Fruit fly (Drosophila melanogaster) whole organism, embryonic: ENCODE data around the gene CG12992.

Experiments used
- Aef1 ChIP-seq: fragments of 200-800 bp; sonication (Bioruptor generic); IDR thresholded peaks from 3 replicates; pipeline ENCODE4 v1.3.6; 2022; ENCODE audit warnings: missing biosample characterization, missing genetic modification characterization
- Blimp-1 ChIP-seq: fragments of 200-800 bp; sonication (Bioruptor generic); optimal IDR thresholded peaks from 3 replicates; lab custom pipeline; 2018; ENCODE audit warnings: missing biosample characterization, missing genetic modification characterization, mild to moderate bottlenecking, moderate library complexity, missing genetic modification reagents
- CG11696 ChIP-seq: fragments of 200-800 bp; sonication (Bioruptor generic); IDR thresholded peaks from 2 replicates; pipeline ENCODE4 v1.3.6; 2022; ENCODE audit warnings: missing biosample characterization, missing genetic modification characterization
- CG13296 ChIP-seq: fragments of 200-800 bp; sonication (Bioruptor generic); optimal IDR thresholded peaks from 3 replicates; lab custom pipeline; 2018; ENCODE audit warnings: missing biosample characterization, mild to moderate bottlenecking, missing genetic modification characterization
- CG14014 ChIP-seq: fragments of 200-800 bp; sonication (Bioruptor generic); IDR thresholded peaks from 2 replicates; pipeline ENCODE4 v1.3.6; 2022; ENCODE audit warnings: missing biosample characterization, missing genetic modification characterization
- CG1602 ChIP-seq: fragments of 200-800 bp; sonication (Bioruptor generic); optimal IDR thresholded peaks from 3 replicates; lab custom pipeline; 2016; ENCODE audit warnings: missing biosample characterization, missing genetic modification characterization
- CG1603 ChIP-seq: fragments of 200-800 bp; sonication (Bioruptor generic); optimal IDR thresholded peaks from 2 replicates; lab custom pipeline; 2019; ENCODE audit warnings: missing biosample characterization, mild to moderate bottlenecking, missing genetic modification characterization, moderate library complexity
- CG3281 ChIP-seq: fragments of 200-800 bp; sonication (Bioruptor generic); optimal IDR thresholded peaks from 3 replicates; lab custom pipeline; 2017; ENCODE audit warnings: missing biosample characterization, mild to moderate bottlenecking, missing genetic modification characterization
- CG42726 ChIP-seq: fragments of 200-800 bp; sonication (Bioruptor generic); IDR thresholded peaks from 2 replicates; pipeline ENCODE4 v1.3.6; 2022; ENCODE audit warnings: missing biosample characterization, missing genetic modification characterization; ENCODE audit not compliant: partially characterized antibody
- CG43689 ChIP-seq: fragments of 200-800 bp; sonication (Bioruptor generic); IDR thresholded peaks from 2 replicates; pipeline ENCODE4 v1.3.6; 2022; ENCODE audit warnings: missing biosample characterization, missing genetic modification characterization
- CG4424 ChIP-seq: fragments of 200-800 bp; sonication (Bioruptor generic); optimal IDR thresholded peaks from 3 replicates; lab custom pipeline; 2016; ENCODE audit warnings: missing biosample characterization, missing genetic modification characterization
- CG6791 ChIP-seq: fragments of 200-800 bp; sonication (Bioruptor generic); IDR thresholded peaks from 3 replicates; pipeline ENCODE4 v1.3.6; 2022; ENCODE audit warnings: missing biosample characterization, missing genetic modification characterization; ENCODE audit not compliant: partially characterized antibody
- CG7745 ChIP-seq: fragments of 200-800 bp; sonication (Bioruptor generic); optimal IDR thresholded peaks from 2 replicates; lab custom pipeline; 2018; ENCODE audit warnings: missing biosample characterization, mild to moderate bottlenecking, missing genetic modification characterization, moderate library complexity
- CG7928 ChIP-seq: fragments of 200-800 bp; sonication (Bioruptor generic); optimal IDR thresholded peaks from 2 replicates; lab custom pipeline; 2017; ENCODE audit warnings: missing biosample characterization, mild to moderate bottlenecking, missing genetic modification characterization
- CG8281 ChIP-seq: fragments of 200-800 bp; sonication (Bioruptor generic); optimal IDR thresholded peaks from 2 replicates; lab custom pipeline; 2018; ENCODE audit warnings: missing biosample characterization, mild to moderate bottlenecking, missing genetic modification characterization, moderate library complexity
- CHES-1-like ChIP-seq: fragments of 200-800 bp; sonication (Bioruptor generic); optimal IDR thresholded peaks from 2 replicates; lab custom pipeline; 2016; ENCODE audit warnings: missing biosample characterization, missing genetic modification characterization
- CrebB ChIP-seq: fragments of 200-800 bp; sonication (Bioruptor generic); optimal IDR thresholded peaks from 3 replicates; lab custom pipeline; 2018; ENCODE audit warnings: missing biosample characterization, mild to moderate bottlenecking, missing genetic modification characterization
- Dek ChIP-seq: fragments of 200-800 bp; sonication (Bioruptor generic); optimal IDR thresholded peaks from 3 replicates; lab custom pipeline; 2019; ENCODE audit warnings: missing biosample characterization, mild to moderate bottlenecking, missing genetic modification characterization, moderate library complexity
- Dref ChIP-seq: fragments of 200-800 bp; sonication (Bioruptor generic); IDR thresholded peaks from 2 replicates; pipeline ENCODE4 v1.3.6; 2022; ENCODE audit warnings: missing biosample characterization, missing genetic modification characterization
- ERR ChIP-seq: fragments of 200-800 bp; sonication (Bioruptor generic); optimal IDR thresholded peaks from 2 replicates; lab custom pipeline; 2016; ENCODE audit warnings: missing biosample characterization, missing genetic modification characterization
- Eip74EF ChIP-seq, 2 experiments: fragments of 200-800 bp in 1 of 2; fragments of >200 bp in 1 of 2; sonication (Bioruptor generic) in 1 of 2; optimal IDR thresholded peaks; 2 replicates each; lab custom pipeline; 2017 to 2019; ENCODE audit warnings: missing biosample characterization in 2 of 2, missing genetic modification characterization in 2 of 2, mild to moderate bottlenecking in 1 of 2, moderate library complexity in 1 of 2
- GATAe ChIP-seq: fragments of 200-800 bp; sonication (Bioruptor generic); conservative IDR thresholded peaks from 2 replicates; pipeline ENCODE4 v1.3.6; 2022; ENCODE audit warnings: missing biosample characterization, missing genetic modification characterization
- H2.0 ChIP-seq: fragments of 200-800 bp; sonication (Bioruptor generic); IDR thresholded peaks from 2 replicates; pipeline ENCODE4 v1.3.6; 2022; ENCODE audit warnings: missing biosample characterization, missing genetic modification characterization
- HHEX ChIP-seq: fragments of 200-800 bp; sonication (Bioruptor generic); optimal IDR thresholded peaks from 3 replicates; lab custom pipeline; 2017; ENCODE audit warnings: missing biosample characterization, mild to moderate bottlenecking, missing genetic modification characterization, missing genetic modification reagents
- Hr78 ChIP-seq, 2 experiments: fragments of 200-800 bp in 1 of 2; fragments of >200 bp in 1 of 2; sonication (Bioruptor generic) in 1 of 2; optimal IDR thresholded peaks; 2 replicates each; lab custom pipeline; 2017 to 2019; ENCODE audit warnings: missing biosample characterization in 2 of 2, missing genetic modification characterization in 2 of 2, mild to moderate bottlenecking in 1 of 2, moderate library complexity in 1 of 2
- Meics ChIP-seq: fragments of 200-800 bp; sonication (Bioruptor generic); optimal IDR thresholded peaks from 2 replicates; lab custom pipeline; 2017; ENCODE audit warnings: missing biosample characterization, mild to moderate bottlenecking, missing genetic modification characterization
- NC2α ChIP-seq: fragments of 200-800 bp; sonication (Bioruptor generic); optimal IDR thresholded peaks from 2 replicates; lab custom pipeline; 2016; ENCODE audit warnings: missing biosample characterization, missing genetic modification characterization
- NK7.1 ChIP-seq: fragments of 200-800 bp; sonication (Bioruptor generic); optimal IDR thresholded peaks from 3 replicates; lab custom pipeline; 2016; ENCODE audit warnings: missing biosample characterization, missing genetic modification characterization
- Neu2 ChIP-seq: fragments of 200-800 bp; sonication (Bioruptor generic); optimal IDR thresholded peaks from 3 replicates; lab custom pipeline; 2016; ENCODE audit warnings: missing biosample characterization, missing genetic modification characterization, borderline replicate concordance
- Nf-YC ChIP-seq: fragments of 200-800 bp; optimal IDR thresholded peaks from 3 replicates; lab custom pipeline; 2019; ENCODE audit warnings: missing biosample characterization, mild to moderate bottlenecking, missing genetic modification characterization, moderate library complexity
- Opbp ChIP-seq: fragments of 200-800 bp; sonication (Bioruptor generic); IDR thresholded peaks from 3 replicates; pipeline ENCODE4 v1.3.6; 2022; ENCODE audit warnings: missing biosample characterization, missing genetic modification characterization; ENCODE audit not compliant: partially characterized antibody
- Sry-β ChIP-seq: fragments of 200-800 bp; sonication (Bioruptor generic); optimal IDR thresholded peaks from 2 replicates; lab custom pipeline; 2018; ENCODE audit warnings: missing biosample characterization, mild to moderate bottlenecking, missing genetic modification characterization, moderate library complexity
- amos ChIP-seq: fragments of 200-800 bp; sonication (Bioruptor generic); IDR thresholded peaks from 2 replicates; pipeline ENCODE4 v1.3.6; 2022; ENCODE audit warnings: missing biosample characterization, missing genetic modification characterization; ENCODE audit not compliant: partially characterized antibody
- ap ChIP-seq: fragments of 200-800 bp; sonication (Bioruptor generic); IDR thresholded peaks from 2 replicates; pipeline ENCODE4 v1.3.6; 2022; ENCODE audit warnings: missing biosample characterization, missing genetic modification characterization
- az2 ChIP-seq: fragments of 200-800 bp; sonication (Bioruptor generic); optimal IDR thresholded peaks from 3 replicates; lab custom pipeline; 2016; ENCODE audit warnings: missing biosample characterization, missing genetic modification characterization
- cas ChIP-seq: fragments of 200-800 bp; sonication (Bioruptor generic); IDR thresholded peaks from 2 replicates; pipeline ENCODE4 v1.3.6; 2022; ENCODE audit warnings: missing biosample characterization, missing genetic modification characterization
- dpn ChIP-seq, 2 experiments: fragments of 200-800 bp; sonication (Bioruptor generic); optimal IDR thresholded peaks; 3 replicates each; lab custom pipeline; 2016; ENCODE audit warnings: missing biosample characterization in 2 of 2, missing genetic modification characterization in 2 of 2
- ftz-f1 ChIP-seq: fragments of 200-800 bp; sonication (Bioruptor generic); optimal IDR thresholded peaks from 2 replicates; lab custom pipeline; 2016; ENCODE audit warnings: missing biosample characterization, missing genetic modification characterization
- gem ChIP-seq: fragments of 200-800 bp; sonication (Bioruptor generic); optimal IDR thresholded peaks from 2 replicates; lab custom pipeline; 2019; ENCODE audit warnings: missing biosample characterization, mild to moderate bottlenecking, missing genetic modification characterization, moderate library complexity
- jigr1 ChIP-seq: fragments of 200-800 bp; sonication (Bioruptor generic); IDR thresholded peaks from 3 replicates; pipeline ENCODE4 v1.3.6; 2022; ENCODE audit warnings: missing biosample characterization, missing genetic modification characterization
- lbe ChIP-seq: fragments of 200-800 bp; sonication (Bioruptor generic); optimal IDR thresholded peaks from 2 replicates; lab custom pipeline; 2016; ENCODE audit warnings: missing biosample characterization, mild to moderate bottlenecking, missing genetic modification characterization
- oc ChIP-seq: fragments of 200-800 bp; sonication (Bioruptor generic); optimal IDR thresholded peaks from 2 replicates; lab custom pipeline; 2018; ENCODE audit warnings: missing biosample characterization, mild to moderate bottlenecking, missing genetic modification characterization, moderate library complexity
- sob ChIP-seq: fragments of 200-800 bp; sonication (Bioruptor generic); IDR thresholded peaks from 2 replicates; pipeline ENCODE4 v1.3.6; 2022; ENCODE audit warnings: missing biosample characterization, missing genetic modification characterization
- sr ChIP-seq: fragments of 200-800 bp; sonication (Bioruptor generic); IDR thresholded peaks from 3 replicates; pipeline ENCODE4 v1.3.6; 2022; ENCODE audit warnings: missing biosample characterization, missing genetic modification characterization
- sug ChIP-seq: fragments of 200-800 bp; optimal IDR thresholded peaks from 2 replicates; lab custom pipeline; 2019; ENCODE audit warnings: missing biosample characterization, mild to moderate bottlenecking, missing genetic modification characterization, moderate library complexity
- trh ChIP-seq: fragments of 200-800 bp; sonication (Bioruptor generic); optimal IDR thresholded peaks from 2 replicates; lab custom pipeline; 2016; ENCODE audit warnings: missing biosample characterization, missing genetic modification characterization
- ttk ChIP-seq: fragments of 200-800 bp; sonication (Bioruptor generic); IDR thresholded peaks from 2 replicates; pipeline ENCODE4 v2.1.2; 2022; ENCODE audit warnings: missing biosample characterization, missing genetic modification characterization

CG12992 gene

DNA sequence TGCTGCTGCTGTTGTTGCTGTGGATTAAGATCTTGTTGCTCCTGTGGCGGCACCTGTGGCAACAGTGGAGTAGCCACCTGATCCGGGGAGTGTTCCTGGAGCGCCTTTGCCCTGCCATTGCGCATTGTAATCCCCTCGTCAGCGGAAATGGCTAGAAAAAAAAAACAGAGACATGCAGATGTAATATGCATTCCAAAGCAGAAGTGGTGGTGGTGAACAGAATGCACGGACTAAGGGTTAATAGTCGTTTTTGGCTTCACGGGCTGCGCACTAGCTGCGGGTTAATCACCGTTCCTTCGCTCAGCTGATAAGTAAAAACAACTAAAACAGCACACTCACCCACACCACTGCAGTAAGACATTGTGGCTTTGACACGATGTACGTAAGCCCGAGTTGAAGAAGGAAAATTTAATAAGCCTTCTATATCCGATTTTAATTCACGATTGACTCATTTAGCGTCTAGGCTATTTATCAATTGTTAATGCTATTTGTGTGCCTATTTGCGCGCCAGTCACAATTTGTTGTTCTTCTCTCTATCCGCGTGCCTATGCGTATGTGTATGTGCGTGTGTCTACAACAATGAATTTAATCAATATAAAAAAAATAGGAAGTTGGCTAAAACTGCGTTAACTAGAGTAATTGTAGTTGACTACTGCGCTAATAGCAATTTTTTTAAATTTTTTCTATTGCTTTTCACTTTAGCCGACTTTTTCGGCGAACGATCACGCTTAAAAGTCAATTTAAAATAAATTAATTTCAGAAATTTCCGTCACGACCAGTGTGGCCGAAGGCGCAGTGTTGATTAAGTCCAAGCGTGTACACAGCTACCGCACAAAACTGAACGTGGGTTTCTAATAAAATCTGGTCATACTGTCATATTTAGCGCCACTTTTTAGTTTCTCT, 38.7 kb downstream of the CG12992 start, which contains the start of gene stas (continued):
- TF ChIP-seq H2.0 (no peak), Dek (no peak), CHES-1-like (GFP tag; lab: Kevin White, UChicago) (no peak), CG8281 (tag; lab: Kevin White, UChicago) (no peak), Aef1 (0 out of 3 replicates have a peak, but pooled peaks have one; percentile 17), sug (tag; lab: Kevin White, UChicago) (peak; percentile 37), Hr78 (GFP tag; optimal IDR thresholded peaks at IDR 0.05; lab: Kevin White, UChicago) (no peak), CG43689 (no peak), Eip74EF (GFP tag; optimal IDR thresholded peaks at IDR 0.05; lab: Kevin White, UChicago) (peak in 1 of 2 experiments; percentile 38), az2 (GFP tag; lab: Kevin White, UChicago) (no peak), CG13296 (GFP tag; lab: Kevin White, UChicago) (peak; percentile 36), CG7928 (GFP tag; lab: Kevin White, UChicago) (no peak), CrebB (no peak), Neu2 (GFP tag; lab: Kevin White, UChicago) (no peak), lbe (GFP tag; lab: Kevin White, UChicago) (no peak), jigr1 (no peak; the same call in 2 of the 3 replicates), NK7.1 (GFP tag; lab: Kevin White, UChicago) (no peak), CG3281 (peak; percentile 18), Nf-YC (tag; lab: Kevin White, UChicago) (peak; percentile 29), CG14014 (peak; percentile 29; the same call in 1 of the 2 replicates), CG7745 (peak; percentile 43), Blimp-1 (GFP tag; lab: Kevin White, UChicago) (no peak), CG11696 (GFP tag; lab: Robert Waterston, UW) (no peak), NC2α (no peak), CG1603 (peak; percentile 31), cas (GFP tag; lab: Robert Waterston, UW) (no peak), sr (GFP tag; lab: Robert Waterston, UW) (no peak), ftz-f1 (no peak), ap (GFP tag; lab: Robert Waterston, UW) (no peak), amos (GFP tag; lab: Robert Waterston, UW) (0 out of 2 replicates have a peak, but pooled peaks have one; percentile 23), Dref (GFP tag; lab: Robert Waterston, UW) (peak; percentile 37; the same call in 1 of the 2 replicates), oc (tag; lab: Kevin White, UChicago) (no peak), Opbp (GFP tag; lab: Robert Waterston, UW) (0 out of 3 replicates have a peak, but pooled peaks have one; percentile 25), ERR (GFP tag; lab: Kevin White, UChicago) (no peak), CG4424 (GFP tag; lab: Kevin White, UChicago) (no peak), GATAe (GFP tag; lab: Robert Waterston, UW) (no peak), sob (GFP tag; lab: Robert Waterston, UW) (peak; percentile 37), dpn (GFP tag; optimal IDR thresholded peaks at IDR 0.05; lab: Kevin White, UChicago) (no peak), Meics (peak; percentile 24), CG42726 (GFP tag; lab: Robert Waterston, UW) (0 out of 2 replicates have a peak, but pooled peaks have one; percentile 12), Sry-β (GFP tag; lab: Kevin White, UChicago) (no peak), ttk (GFP tag; lab: Robert Waterston, UW) (no peak), gem (peak; percentile 15), CG6791 (GFP tag; lab: Robert Waterston, UW) (peak; percentile 29; the same call in 2 of the 3 replicates), trh (GFP tag; lab: Kevin White, UChicago) (no peak), HHEX (GFP tag; lab: Kevin White, UChicago) (peak; percentile 11), CG1602 (no peak)
